Fruit fly (Drosophila melanogaster) whole organism, embryonic: ENCODE results near the gene mRpL14.

Experiments
- ATbp ChIP-seq: fragments of 200-800 bp; sonication (Bioruptor generic); optimal IDR thresholded peaks from 2 replicates; lab custom pipeline; 2017; ENCODE audit warnings: missing biosample characterization, mild to moderate bottlenecking, missing genetic modification characterization, missing genetic modification reagents
- Atf-2 ChIP-seq: fragments of 200-800 bp; sonication (Bioruptor generic); optimal IDR thresholded peaks from 2 replicates; lab custom pipeline; 2016; ENCODE audit warnings: missing biosample characterization, missing genetic modification characterization
- Blimp-1 ChIP-seq: fragments of 200-800 bp; sonication (Bioruptor generic); optimal IDR thresholded peaks from 3 replicates; lab custom pipeline; 2018; ENCODE audit warnings: missing biosample characterization, missing genetic modification characterization, mild to moderate bottlenecking, moderate library complexity, missing genetic modification reagents
- CG11504 ChIP-seq: fragments of 200-800 bp; sonication (Bioruptor generic); optimal IDR thresholded peaks from 3 replicates; lab custom pipeline; 2019; ENCODE audit warnings: missing biosample characterization, mild to moderate bottlenecking, missing genetic modification characterization, moderate library complexity
- CG12299 ChIP-seq: fragments of 200-800 bp; sonication (Bioruptor generic); optimal IDR thresholded peaks from 2 replicates; lab custom pipeline; 2018; ENCODE audit warnings: missing biosample characterization, mild to moderate bottlenecking, missing genetic modification characterization
- CG16779 ChIP-seq: fragments of 200-800 bp; sonication (Bioruptor generic); IDR thresholded peaks from 2 replicates; pipeline ENCODE4 v1.3.6; 2022; ENCODE audit warnings: missing biosample characterization, missing genetic modification characterization
- CG2202 ChIP-seq: fragments of 200-800 bp; sonication (Bioruptor generic); optimal IDR thresholded peaks from 2 replicates; lab custom pipeline; 2018; ENCODE audit warnings: missing biosample characterization, mild to moderate bottlenecking, missing genetic modification characterization
- CG2678 ChIP-seq: fragments of 200-800 bp; sonication (Bioruptor generic); optimal IDR thresholded peaks from 3 replicates; lab custom pipeline; 2019; ENCODE audit warnings: missing biosample characterization, mild to moderate bottlenecking, missing genetic modification characterization, moderate library complexity
- CG2712 ChIP-seq: fragments of 200-800 bp; optimal IDR thresholded peaks from 3 replicates; lab custom pipeline; 2019; ENCODE audit warnings: missing biosample characterization, mild to moderate bottlenecking, missing genetic modification characterization, moderate library complexity
- CG31441 ChIP-seq: fragments of 200-800 bp; sonication (Bioruptor generic); IDR thresholded peaks from 2 replicates; pipeline ENCODE4 v1.3.6; 2022; ENCODE audit warnings: missing biosample characterization, missing genetic modification characterization
- CG3838 ChIP-seq: fragments of 200-800 bp; sonication (Bioruptor generic); optimal IDR thresholded peaks from 3 replicates; lab custom pipeline; 2016; ENCODE audit warnings: missing biosample characterization, missing genetic modification characterization
- CG6689 ChIP-seq: fragments of 200-800 bp; sonication (Bioruptor generic); IDR thresholded peaks from 2 replicates; pipeline ENCODE4 v1.3.6; 2022; ENCODE audit warnings: missing biosample characterization, missing genetic modification characterization
- CG7556 ChIP-seq: fragments of 200-800 bp; sonication (Bioruptor generic); optimal IDR thresholded peaks from 2 replicates; lab custom pipeline; 2017; ENCODE audit warnings: missing biosample characterization, mild to moderate bottlenecking, missing genetic modification characterization
- CG7786 ChIP-seq: fragments of 200-800 bp; sonication (Bioruptor generic); optimal IDR thresholded peaks from 2 replicates; lab custom pipeline; 2016; ENCODE audit warnings: missing biosample characterization, missing genetic modification characterization
- CG7839 ChIP-seq: fragments of 200-800 bp; sonication (Bioruptor generic); optimal IDR thresholded peaks from 3 replicates; lab custom pipeline; 2018; ENCODE audit warnings: missing biosample characterization, mild to moderate bottlenecking, missing genetic modification characterization, moderate library complexity
- CG8359 ChIP-seq: fragments of 200-800 bp; sonication (Bioruptor generic); optimal IDR thresholded peaks from 2 replicates; lab custom pipeline; 2017; ENCODE audit warnings: missing biosample characterization, mild to moderate bottlenecking, missing genetic modification characterization, borderline replicate concordance
- CG9437 ChIP-seq: fragments of 200-800 bp; sonication (Bioruptor generic); optimal IDR thresholded peaks from 2 replicates; lab custom pipeline; 2018; ENCODE audit warnings: missing biosample characterization, mild to moderate bottlenecking, missing genetic modification characterization
- CG9727 ChIP-seq: fragments of 200-800 bp; sonication (Bioruptor generic); optimal IDR thresholded peaks from 3 replicates; lab custom pipeline; 2017; ENCODE audit warnings: missing biosample characterization, mild to moderate bottlenecking, missing genetic modification characterization
- D19A ChIP-seq: fragments of 200-800 bp; optimal IDR thresholded peaks from 3 replicates; lab custom pipeline; 2019; ENCODE audit warnings: missing biosample characterization, mild to moderate bottlenecking, missing genetic modification characterization, moderate library complexity
- Dek ChIP-seq: fragments of 200-800 bp; sonication (Bioruptor generic); optimal IDR thresholded peaks from 3 replicates; lab custom pipeline; 2019; ENCODE audit warnings: missing biosample characterization, mild to moderate bottlenecking, missing genetic modification characterization, moderate library complexity
- Dip3 ChIP-seq: fragments of 200-800 bp; sonication (Bioruptor generic); optimal IDR thresholded peaks from 3 replicates; lab custom pipeline; 2016; ENCODE audit warnings: missing biosample characterization, missing genetic modification characterization
- Ets65A ChIP-seq: fragments of 200-800 bp; sonication (Bioruptor generic); peaks from one replicate; lab custom pipeline; 2016; ENCODE audit warnings: missing biosample characterization, missing genetic modification characterization
- H2.0 ChIP-seq: fragments of 200-800 bp; sonication (Bioruptor generic); IDR thresholded peaks from 2 replicates; pipeline ENCODE4 v1.3.6; 2022; ENCODE audit warnings: missing biosample characterization, missing genetic modification characterization
- HLH3B ChIP-seq: fragments of 200-800 bp; sonication (Bioruptor generic); IDR thresholded peaks from 2 replicates; pipeline ENCODE4 v1.3.6; 2022; ENCODE audit warnings: missing biosample characterization, missing genetic modification characterization
- Hr51 ChIP-seq, 2 experiments: fragments of 200-800 bp; sonication (Bioruptor generic); optimal IDR thresholded peaks; 2 replicates in 1 of 2; 3 replicates in 1 of 2; lab custom pipeline; 2016 to 2018; ENCODE audit warnings: missing biosample characterization in 2 of 2, missing genetic modification characterization in 2 of 2, mild to moderate bottlenecking in 1 of 2, moderate library complexity in 1 of 2
- Mrtf ChIP-seq: fragments of 200-800 bp; sonication (Bioruptor generic); IDR thresholded peaks from 3 replicates; pipeline ENCODE4 v1.3.6; 2022; ENCODE audit warnings: missing biosample characterization, missing genetic modification characterization
- Myb ChIP-seq: fragments of 200-800 bp; sonication (Bioruptor generic); optimal IDR thresholded peaks from 2 replicates; lab custom pipeline; 2016; ENCODE audit warnings: missing biosample characterization, missing genetic modification characterization
- Nf-YA ChIP-seq: fragments of 200-800 bp; sonication (Bioruptor generic); IDR thresholded peaks from 2 replicates; pipeline ENCODE4 v1.3.6; 2022; ENCODE audit warnings: missing biosample characterization, missing genetic modification characterization
- Nf-YC ChIP-seq: fragments of 200-800 bp; optimal IDR thresholded peaks from 3 replicates; lab custom pipeline; 2019; ENCODE audit warnings: missing biosample characterization, mild to moderate bottlenecking, missing genetic modification characterization, moderate library complexity
- PHDP ChIP-seq: fragments of 200-800 bp; sonication (Bioruptor generic); optimal IDR thresholded peaks from 3 replicates; lab custom pipeline; 2018; ENCODE audit warnings: missing biosample characterization, mild to moderate bottlenecking, missing genetic modification characterization, moderate library complexity
- Xrp1 ChIP-seq: fragments of 200-800 bp; sonication (Bioruptor generic); IDR thresholded peaks from 2 replicates; pipeline ENCODE4 v1.3.6; 2022; ENCODE audit warnings: missing biosample characterization, missing genetic modification characterization
- YL-1 ChIP-seq: fragments of 200-800 bp; sonication (Bioruptor generic); optimal IDR thresholded peaks from 3 replicates; lab custom pipeline; 2017; ENCODE audit warnings: missing biosample characterization, mild to moderate bottlenecking, missing genetic modification characterization
- ash1 ChIP-seq: fragments of 200-800 bp; sonication (Bioruptor generic); optimal IDR thresholded peaks from 2 replicates; lab custom pipeline; 2018; ENCODE audit warnings: missing biosample characterization, mild to moderate bottlenecking, missing genetic modification characterization
- az2 ChIP-seq: fragments of 200-800 bp; sonication (Bioruptor generic); optimal IDR thresholded peaks from 3 replicates; lab custom pipeline; 2016; ENCODE audit warnings: missing biosample characterization, missing genetic modification characterization
- bsh ChIP-seq, 2 experiments: fragments of 200-800 bp; sonication (Bioruptor generic); optimal IDR thresholded peaks; 2 replicates each; lab custom pipeline; 2017 to 2018; ENCODE audit warnings: mild to moderate bottlenecking in 2 of 2, missing biosample characterization in 2 of 2, missing genetic modification characterization in 2 of 2, moderate library complexity in 1 of 2
- chm ChIP-seq: fragments of 200-800 bp; sonication (Bioruptor generic); IDR thresholded peaks from 2 replicates; pipeline ENCODE4 v1.3.6; 2022; ENCODE audit warnings: missing biosample characterization, missing genetic modification characterization
- dmrt11E ChIP-seq: fragments of 200-800 bp; sonication (Bioruptor generic); optimal IDR thresholded peaks from 3 replicates; lab custom pipeline; 2018; ENCODE audit warnings: missing biosample characterization, mild to moderate bottlenecking, missing genetic modification characterization, moderate library complexity
- dmrt99B ChIP-seq: fragments of 200-800 bp; sonication (Bioruptor generic); optimal IDR thresholded peaks from 2 replicates; lab custom pipeline; 2018; ENCODE audit warnings: missing biosample characterization, mild to moderate bottlenecking, missing genetic modification characterization, moderate library complexity
- gce ChIP-seq: fragments of 200-800 bp; sonication (Bioruptor generic); IDR thresholded peaks from 3 replicates; pipeline ENCODE4 v1.3.6; 2022; ENCODE audit warnings: missing biosample characterization, missing genetic modification characterization
- insv ChIP-seq, 2 experiments: fragments of 200-800 bp; sonication (Bioruptor generic); optimal IDR thresholded peaks; 3 replicates each; lab custom pipeline; 2016 to 2018; ENCODE audit warnings: missing biosample characterization in 2 of 2, missing genetic modification characterization in 2 of 2
- klu ChIP-seq: fragments of 200-800 bp; sonication (Bioruptor generic); IDR thresholded peaks from 2 replicates; pipeline ENCODE4 v1.3.6; 2022; ENCODE audit warnings: missing biosample characterization, missing genetic modification characterization
- lilli ChIP-seq: fragments of 200-800 bp; sonication (Bioruptor generic); optimal IDR thresholded peaks from 3 replicates; lab custom pipeline; 2016; ENCODE audit warnings: missing biosample characterization, missing genetic modification characterization
- lmd ChIP-seq: fragments of 200-800 bp; sonication (Bioruptor generic); IDR thresholded peaks from 2 replicates; pipeline ENCODE4 v1.3.6; 2022; ENCODE audit warnings: missing biosample characterization, missing genetic modification characterization
- lov ChIP-seq, 2 experiments: fragments of 200-800 bp in 1 of 2; fragments of >200 bp in 1 of 2; sonication (Bioruptor generic) in 1 of 2; IDR thresholded peaks in 1 of 2; optimal IDR thresholded peaks in 1 of 2; 2 replicates in 1 of 2; 3 replicates in 1 of 2; pipeline versions ENCODE4 v1.3.6 to Lab custom; 2017 to 2022; ENCODE audit warnings: missing biosample characterization in 1 of 2, missing genetic modification characterization in 1 of 2
- nom ChIP-seq: fragments of 200-800 bp; sonication (Bioruptor generic); optimal IDR thresholded peaks from 2 replicates; lab custom pipeline; 2017; ENCODE audit warnings: missing biosample characterization, missing genetic modification characterization, mild to moderate bottlenecking, moderate library complexity, missing genetic modification reagents
- pita ChIP-seq: fragments of 200-800 bp; sonication (Bioruptor generic); optimal IDR thresholded peaks from 2 replicates; lab custom pipeline; 2017; ENCODE audit warnings: missing biosample characterization, mild to moderate bottlenecking, missing genetic modification characterization
- psq ChIP-seq: fragments of 200-800 bp; sonication (Bioruptor generic); optimal IDR thresholded peaks from 2 replicates; lab custom pipeline; 2017; ENCODE audit warnings: missing biosample characterization, missing genetic modification characterization
- toy ChIP-seq: fragments of 200-800 bp; sonication (Bioruptor generic); IDR thresholded peaks from 2 replicates; pipeline ENCODE4 v1.3.6; 2022; ENCODE audit warnings: missing biosample characterization, missing genetic modification characterization
- unc-4 ChIP-seq: fragments of 200-800 bp; sonication (Bioruptor generic); IDR thresholded peaks from 2 replicates; pipeline ENCODE4 v1.3.6; 2022; ENCODE audit warnings: missing biosample characterization, missing genetic modification characterization; ENCODE audit not compliant: partially characterized antibody
- wor ChIP-seq: fragments of 200-800 bp; sonication (Bioruptor generic); IDR thresholded peaks from 2 replicates; pipeline ENCODE4 v1.3.6; 2022; ENCODE audit warnings: missing biosample characterization, missing genetic modification characterization

mRpL14 gene

DNA sequence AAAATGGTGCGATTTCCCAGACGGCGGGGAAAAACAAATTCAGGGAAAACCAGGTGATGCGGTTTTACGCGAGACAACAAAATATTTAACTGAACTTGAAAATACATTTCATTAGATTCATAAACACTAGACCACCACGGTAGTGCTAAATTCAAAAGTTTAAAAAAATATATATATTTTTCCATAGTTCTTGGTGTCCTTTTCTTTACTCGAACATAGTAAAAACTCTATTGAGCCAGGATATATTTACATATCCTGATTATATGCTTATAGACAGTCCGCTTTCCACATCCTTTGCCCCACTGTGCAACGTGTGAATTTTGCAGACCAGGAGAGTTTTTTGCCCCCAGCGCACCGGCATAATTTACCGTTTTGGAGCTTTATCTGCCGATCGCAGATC lies 21.0 kb upstream of the mRpL14 start (continued):
- TF ChIP-seq Myb (GFP tag; lab: Kevin White, UChicago): no peak
- no peak for TF ChIP-seq wor (GFP tag; lab: Robert Waterston, UW)
- no peak for TF ChIP-seq nom (GFP tag; lab: Kevin White, UChicago)
- TF ChIP-seq pita (GFP tag; lab: Kevin White, UChicago): no peak
- TF ChIP-seq CG7786 (GFP tag; lab: Kevin White, UChicago): no peak
- TF ChIP-seq D19A (tag; lab: Kevin White, UChicago): peak; percentile 21
- TF ChIP-seq CG2712 (tag; lab: Kevin White, UChicago): peak; percentile 47
- TF ChIP-seq Nf-YA (GFP tag; lab: Robert Waterston, UW): no peak
- TF ChIP-seq Xrp1 (GFP tag; lab: Robert Waterston, UW): peak; percentile 51
- TF ChIP-seq Blimp-1: peak; percentile 14
- no peak for TF ChIP-seq klu (GFP tag; lab: Robert Waterston, UW)
- TF ChIP-seq CG11504: peak; percentile 58
- peak; percentile 18 for TF ChIP-seq CG9727 (GFP tag; lab: Kevin White, UChicago)
- no peak for TF ChIP-seq YL-1 (GFP tag; lab: Kevin White, UChicago)
- peak; percentile 7 for TF ChIP-seq CG7556 (GFP tag; lab: Kevin White, UChicago)
- TF ChIP-seq CG16779 (GFP tag; lab: Robert Waterston, UW): no peak
- TF ChIP-seq CG12299: no peak
- TF ChIP-seq Hr51 (GFP tag; optimal IDR thresholded peaks at IDR 0.05; lab: Kevin White, UChicago): peak in 1 of 2 experiments; percentile 33
- TF ChIP-seq Nf-YC (tag; lab: Kevin White, UChicago): no peak
- no peak for TF ChIP-seq lilli (GFP tag; lab: Kevin White, UChicago)
- no peak for TF ChIP-seq CG8359
- peak; percentile 19 for TF ChIP-seq az2
- TF ChIP-seq HLH3B: peak; percentile 40; the same call in 1 of the 2 replicates
- peak; percentile 23; the same call in 1 of the 2 replicates for TF ChIP-seq CG6689 (GFP tag; lab: Robert Waterston, UW)
- TF ChIP-seq CG9437 (GFP tag; lab: Kevin White, UChicago): peak; percentile 12
- TF ChIP-seq Ets65A: no peak
- TF ChIP-seq gce (GFP tag; lab: Robert Waterston, UW): no peak
- peak; percentile 4 for TF ChIP-seq PHDP (tag; lab: Kevin White, UChicago)
- peak; percentile 25 for TF ChIP-seq CG2678 (tag; lab: Kevin White, UChicago)
- no peak for TF ChIP-seq lov (optimal IDR thresholded peaks at IDR 0.05; lab: Kevin White, UChicago)
- TF ChIP-seq lov (GFP tag; IDR thresholded peaks at IDR 0.05; lab: Robert Waterston, UW): no peak
- no peak for TF ChIP-seq CG3838 (GFP tag; lab: Kevin White, UChicago)
- peak; percentile 1 to 23 for TF ChIP-seq bsh (GFP tag; optimal IDR thresholded peaks at IDR 0.05; lab: Kevin White, UChicago)
- TF ChIP-seq lmd (GFP tag; lab: Robert Waterston, UW): peak; percentile 29; the same call in 1 of the 2 replicates
- TF ChIP-seq insv (GFP tag; optimal IDR thresholded peaks at IDR 0.05; lab: Kevin White, UChicago): no peak
- 0 out of 2 replicates have a peak, but pooled peaks have one; percentile 32 for TF ChIP-seq H2.0
- TF ChIP-seq CG2202 (tag; lab: Kevin White, UChicago): no peak
- TF ChIP-seq chm: no peak
- TF ChIP-seq unc-4 (GFP tag; lab: Robert Waterston, UW): no peak
- no peak for TF ChIP-seq ash1 (GFP tag; lab: Kevin White, UChicago)
- TF ChIP-seq ATbp (GFP tag; lab: Kevin White, UChicago): peak; percentile 16
- TF ChIP-seq CG31441 (GFP tag; lab: Robert Waterston, UW): 0 out of 2 replicates have a peak, but pooled peaks have one; percentile 32
- TF ChIP-seq dmrt99B (tag; lab: Kevin White, UChicago): peak; percentile 39
- peak; percentile 1 for TF ChIP-seq dmrt11E
- no peak for TF ChIP-seq Dek (tag; lab: Kevin White, UChicago)
- TF ChIP-seq psq: no peak
- TF ChIP-seq toy (GFP tag; lab: Robert Waterston, UW): no peak
- no peak for TF ChIP-seq Dip3
- no peak for TF ChIP-seq Atf-2
- TF ChIP-seq Mrtf (GFP tag; lab: Robert Waterston, UW): no peak
- peak; percentile 33 for TF ChIP-seq CG7839 (tag; lab: Kevin White, UChicago)
